Fruit fly (Drosophila melanogaster): ENCODE data around the gene tefu.
A peak's percentile ranks its signal among the peaks of the same experiment; 100 is the strongest.

The tefu gene

DNA sequence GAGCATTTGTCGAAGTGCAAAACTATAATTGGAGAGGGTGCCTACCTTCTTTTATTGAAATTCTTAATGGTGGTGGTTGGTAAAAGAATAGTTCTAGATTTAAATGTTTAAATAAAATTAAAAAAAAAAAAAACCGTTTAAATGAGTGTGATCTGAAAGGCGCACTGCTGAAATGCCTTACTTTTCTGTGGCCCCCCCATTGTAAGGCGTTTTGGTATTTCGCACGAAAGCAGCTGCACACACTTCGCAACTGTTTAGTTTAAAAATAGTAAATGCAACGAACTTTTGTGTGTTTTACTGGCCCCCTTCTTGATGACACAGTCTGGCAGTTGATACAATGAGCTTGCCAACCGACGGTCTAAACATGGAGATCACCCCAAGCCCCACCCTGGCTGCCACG lies 26.4 kb upstream of the tefu start, which contains the start of the genes CG14864 and Zip88E (continued):
- TF ChIP-seq MESR4 (GFP tag; optimal IDR thresholded peaks at IDR 0.05) (no peak), tna (GFP tag; IDR thresholded peaks at IDR 0.05; ENCODE audit: partially characterized antibody) (no peak), bigmax (GFP tag; optimal IDR thresholded peaks at IDR 0.05) (no peak), CG4854 (GFP tag; optimal IDR thresholded peaks at IDR 0.05) (no peak), Camta (GFP tag; optimal IDR thresholded peaks at IDR 0.05) (no peak), NfI (GFP tag; optimal IDR thresholded peaks at IDR 0.05) (no peak), exex (tag; optimal IDR thresholded peaks at IDR 0.05) (no peak), p53 (GFP tag; optimal IDR thresholded peaks at IDR 0.05) (no peak), Dad (GFP tag; optimal IDR thresholded peaks at IDR 0.05) (no peak), CG17359 (tag; optimal IDR thresholded peaks at IDR 0.05) (no peak), Adf1 (GFP tag; IDR thresholded peaks at IDR 0.05) (no peak), nau (GFP tag; optimal IDR thresholded peaks at IDR 0.05) (no peak), CG2889 (GFP tag; IDR thresholded peaks at IDR 0.05) (no peak), gcm2 (GFP tag; optimal IDR thresholded peaks at IDR 0.05) (no peak), CG6854 (GFP tag; optimal IDR thresholded peaks at IDR 0.05) (no peak), stc (GFP tag; IDR thresholded peaks at IDR 0.05) (no peak), zen (tag; optimal IDR thresholded peaks at IDR 0.05) (no peak), tio (GFP tag; optimal IDR thresholded peaks at IDR 0.05) (no peak), CG7372 (GFP tag; IDR thresholded peaks at IDR 0.05) (no peak), E2f2 (GFP tag; IDR thresholded peaks at IDR 0.05) (peak; percentile 76), Oli (tag; optimal IDR thresholded peaks at IDR 0.05) (no peak), nerfin-2 (GFP tag; IDR thresholded peaks at IDR 0.05; ENCODE audit: partially characterized antibody) (no peak), CG14014 (GFP tag; IDR thresholded peaks at IDR 0.05) (no peak), Drgx (GFP tag; IDR thresholded peaks at IDR 0.05) (no peak), D19A (tag; optimal IDR thresholded peaks at IDR 0.05) (no peak), pfk (GFP tag; optimal IDR thresholded peaks at IDR 0.05) (no peak), Atf-2 (GFP tag; optimal IDR thresholded peaks at IDR 0.05) (no peak), CG11398 (GFP tag; optimal IDR thresholded peaks at IDR 0.05) (no peak), trh (GFP tag; optimal IDR thresholded peaks at IDR 0.05) (no peak), CG16779 (GFP tag; IDR thresholded peaks at IDR 0.05) (no peak), Rfx (GFP tag; IDR thresholded peaks at IDR 0.05) (no peak), sima (GFP tag; optimal IDR thresholded peaks at IDR 0.05) (no peak), CG13287 (GFP tag; IDR thresholded peaks at IDR 0.05; ENCODE audit: partially characterized antibody) (peak; percentile 49; the same call in 1 of the 2 replicates), CG11695 (GFP tag; IDR thresholded peaks at IDR 0.05) (no peak), CG8388 (GFP tag; optimal IDR thresholded peaks at IDR 0.05) (no peak), CG2202 (tag; optimal IDR thresholded peaks at IDR 0.05) (no peak), CG13894 (tag; optimal IDR thresholded peaks at IDR 0.05) (no peak), ac (GFP tag; optimal IDR thresholded peaks at IDR 0.05) (no peak), CG3407 (GFP tag; optimal IDR thresholded peaks at IDR 0.05) (no peak), CG10654 (GFP tag; optimal IDR thresholded peaks at IDR 0.05) (no peak), Eip74EF (GFP tag; optimal IDR thresholded peaks at IDR 0.05) (no peak), CG9437 (GFP tag; optimal IDR thresholded peaks at IDR 0.05) (no peak), CG30020 (tag; optimal IDR thresholded peaks at IDR 0.05) (no peak), Sox100B (GFP tag; optimal IDR thresholded peaks at IDR 0.05) (no peak), CG33213 (GFP tag; optimal IDR thresholded peaks at IDR 0.05) (no peak), CG8089 (GFP tag; optimal IDR thresholded peaks at IDR 0.05) (no peak), CG9797 (GFP tag; optimal IDR thresholded peaks at IDR 0.05) (peak; percentile 77), CG7786 (GFP tag; optimal IDR thresholded peaks at IDR 0.05) (no peak), CG12104 (GFP tag; optimal IDR thresholded peaks at IDR 0.05) (no peak), danr (GFP tag; IDR thresholded peaks at IDR 0.05) (no peak), dmrt99B (tag; optimal IDR thresholded peaks at IDR 0.05) (no peak), CG2875 (GFP tag; optimal IDR thresholded peaks at IDR 0.05) (no peak)

Data from whole organism, embryonic.